Worm (Caenorhabditis elegans) whole organism, mixed stage, embryonic: ENCODE measurements around the gene spas-1.

Experiments used
- ces-1 ChIP-seq: fragments of 150-350 bp; optimal IDR thresholded peaks from 2 replicates; lab custom pipeline; 2014; ENCODE audit warnings: missing biosample characterization, missing genetic modification reagents, missing genetic modification characterization
- elt-1 ChIP-seq: sonication (generic microtip); optimal IDR thresholded peaks from 2 replicates; lab custom pipeline; 2017; ENCODE audit warnings: missing genetic modification characterization, mild to moderate bottlenecking, missing compliant biosample characterization, antibody characterized with exemption, moderate library complexity, borderline replicate concordance; ENCODE audit not compliant: insufficient read depth
- lin-13 ChIP-seq: fragments of 150-350 bp; optimal IDR thresholded peaks from 2 replicates; lab custom pipeline; 2014; ENCODE audit warnings: missing biosample characterization, missing genetic modification characterization
- mep-1 ChIP-seq: fragments of 150-350 bp; optimal IDR thresholded peaks from 2 replicates; lab custom pipeline; 2017; ENCODE audit warnings: missing biosample characterization, missing genetic modification reagents, missing genetic modification characterization, inconsistent platforms
- nhr-12 ChIP-seq: fragments of 150-350 bp; optimal IDR thresholded peaks from 2 replicates; lab custom pipeline; 2014; ENCODE audit warnings: missing biosample characterization, missing genetic modification characterization
- nhr-237 ChIP-seq: fragments of 150-350 bp; optimal IDR thresholded peaks from 2 replicates; lab custom pipeline; 2014; ENCODE audit warnings: missing biosample characterization, missing genetic modification characterization
- nhr-28 ChIP-seq: fragments of 150-350 bp; optimal IDR thresholded peaks from 2 replicates; lab custom pipeline; 2014; ENCODE audit warnings: missing biosample characterization, missing genetic modification characterization
- nhr-76 ChIP-seq: sonication (generic microtip); optimal IDR thresholded peaks from 2 replicates; lab custom pipeline; 2017; ENCODE audit warnings: missing biosample characterization, missing genetic modification characterization
- pha-4 ChIP-seq: fragments of 150-350 bp; optimal IDR thresholded peaks from 2 replicates; lab custom pipeline; 2018; ENCODE audit warnings: missing biosample characterization, missing genetic modification reagents, missing genetic modification characterization
- snpc-4 ChIP-seq: fragments of 150-350 bp; optimal IDR thresholded peaks from 2 replicates; lab custom pipeline; 2014; ENCODE audit warnings: missing biosample characterization, missing genetic modification characterization
- sptf-1 ChIP-seq: sonication (generic microtip); optimal IDR thresholded peaks from 2 replicates; lab custom pipeline; 2017; ENCODE audit warnings: mild to moderate bottlenecking, missing genetic modification characterization, moderate library complexity, missing compliant biosample characterization
- unc-39 ChIP-seq: fragments of 150-350 bp; optimal IDR thresholded peaks from 2 replicates; lab custom pipeline; 2014; ENCODE audit warnings: missing biosample characterization, missing genetic modification characterization
- unc-62 ChIP-seq: fragments of 150-350 bp; optimal IDR thresholded peaks from 2 replicates; lab custom pipeline; 2014; ENCODE audit warnings: missing biosample characterization, missing genetic modification reagents, missing genetic modification characterization
- ztf-11 ChIP-seq: fragments of 150-350 bp; optimal IDR thresholded peaks from 2 replicates; lab custom pipeline; 2014; ENCODE audit warnings: missing biosample characterization, missing genetic modification characterization

DNA sequence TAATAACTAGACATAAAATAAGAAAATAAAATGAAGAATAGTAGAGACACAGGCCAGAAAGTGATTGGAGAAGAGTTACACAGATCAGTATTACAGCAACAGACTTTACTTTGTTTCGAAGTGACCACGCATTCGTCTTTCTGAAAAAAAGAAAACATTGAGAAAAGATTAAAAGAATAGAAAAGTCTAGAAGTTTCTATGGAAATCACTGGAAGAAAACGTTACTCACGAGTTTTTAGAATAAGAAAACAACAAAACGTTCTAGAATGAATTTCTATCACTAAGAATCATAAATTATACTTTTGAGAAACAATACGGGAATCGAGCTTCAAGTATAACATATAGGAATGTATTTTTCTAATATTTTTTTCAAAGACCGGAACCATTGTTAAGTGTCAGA is 20.0 kb upstream of the spas-1 start:
- no peak for TF ChIP-seq nhr-28 (tag; lab: Kevin White, UChicago)
- TF ChIP-seq elt-1 (tag; lab: Kevin White, UChicago): no peak
- no peak for TF ChIP-seq snpc-4 (tag; lab: Kevin White, UChicago)
- TF ChIP-seq mep-1 (tag; lab: Kevin White, UChicago): no peak
- no peak for TF ChIP-seq unc-62
- TF ChIP-seq nhr-76: no peak
- TF ChIP-seq ztf-11 (tag; lab: Kevin White, UChicago): no peak
- no peak for TF ChIP-seq sptf-1 (tag; lab: Kevin White, UChicago)
- TF ChIP-seq nhr-12 (tag; lab: Kevin White, UChicago): no peak
- no peak for TF ChIP-seq unc-39 (tag; lab: Kevin White, UChicago)
- no peak for TF ChIP-seq lin-13 (tag; lab: Kevin White, UChicago)
- no peak for TF ChIP-seq nhr-237 (tag; lab: Kevin White, UChicago)
- TF ChIP-seq pha-4: no peak
- TF ChIP-seq ces-1 (GFP tag; lab: Kevin White, UChicago): no peak
